Fruit fly (Drosophila melanogaster): Measurements from ENCODE around the gene btn.
A peak's percentile ranks its signal among the peaks of the same experiment; 100 is the strongest.

btn gene

dm6 chr3R:22635684-22636566, 49.5 kb upstream of the btn start (continued):
- no peak for TF ChIP-seq ab (GFP tag; optimal IDR thresholded peaks at IDR 0.05)
- TF ChIP-seq Deaf1 (tag; optimal IDR thresholded peaks at IDR 0.05) = peak; percentile 82
- no peak for TF ChIP-seq sens (GFP tag)
- TF ChIP-seq CG13624 (GFP tag; optimal IDR thresholded peaks at IDR 0.05) = no peak
- TF ChIP-seq chm (GFP tag; IDR thresholded peaks at IDR 0.05) = no peak
- TF ChIP-seq TFAM (GFP tag; optimal IDR thresholded peaks at IDR 0.05) = no peak
- no peak for TF ChIP-seq Fer1 (GFP tag; optimal IDR thresholded peaks at IDR 0.05)
- TF ChIP-seq CG10543 (GFP tag; optimal IDR thresholded peaks at IDR 0.05) = peak; percentile 47
- TF ChIP-seq Camta (GFP tag; optimal IDR thresholded peaks at IDR 0.05) = no peak
- TF ChIP-seq Adf1 (GFP tag; IDR thresholded peaks at IDR 0.05) = peak; percentile 26; the same call in 1 of the 2 replicates
- TF ChIP-seq Fer3 (tag; optimal IDR thresholded peaks at IDR 0.05) = no peak
- no peak for TF ChIP-seq ind (GFP tag; optimal IDR thresholded peaks at IDR 0.05)
- no peak for TF ChIP-seq unpg (GFP tag; optimal IDR thresholded peaks at IDR 0.05)
- peak; percentile 45 for TF ChIP-seq CG6765 (GFP tag; optimal IDR thresholded peaks at IDR 0.05)
- no peak for TF ChIP-seq pfk (GFP tag; optimal IDR thresholded peaks at IDR 0.05)
- no peak for TF ChIP-seq HHEX (GFP tag; optimal IDR thresholded peaks at IDR 0.05)
- peak; percentile 22 for TF ChIP-seq CG8359 (GFP tag; optimal IDR thresholded peaks at IDR 0.05; ENCODE audit: borderline replicate concordance)
- no peak for TF ChIP-seq fu2 (GFP tag; optimal IDR thresholded peaks at IDR 0.05)
- no peak for TF ChIP-seq Dfd (GFP tag; optimal IDR thresholded peaks at IDR 0.05)
- TF ChIP-seq tap (tag; optimal IDR thresholded peaks at IDR 0.05) = no peak
- TF ChIP-seq caup (GFP tag; optimal IDR thresholded peaks at IDR 0.05; ENCODE audit: severe bottlenecking) = no peak
- no peak for TF ChIP-seq CG32772 (GFP tag; IDR thresholded peaks at IDR 0.05)
- TF ChIP-seq CG15479 (GFP tag; optimal IDR thresholded peaks at IDR 0.05) = no peak
- no peak for TF ChIP-seq CG17612 (GFP tag; IDR thresholded peaks at IDR 0.05)
- TF ChIP-seq CG15601 (tag; optimal IDR thresholded peaks at IDR 0.05) = no peak
- no peak for TF ChIP-seq Doc3 (GFP tag; IDR thresholded peaks at IDR 0.05; ENCODE audit: partially characterized antibody)
- TF ChIP-seq Atf-2 (GFP tag; optimal IDR thresholded peaks at IDR 0.05) = no peak
- no peak for TF ChIP-seq CG4360 (GFP tag; IDR thresholded peaks at IDR 0.05)
- no peak for TF ChIP-seq NFAT (GFP tag; IDR thresholded peaks at IDR 0.05)
- TF ChIP-seq Dref (GFP tag; IDR thresholded peaks at IDR 0.05) = no peak
- no peak for TF ChIP-seq ewg (GFP tag; optimal IDR thresholded peaks at IDR 0.05)
- no peak for TF ChIP-seq gcm (GFP tag; optimal IDR thresholded peaks at IDR 0.05)
- TF ChIP-seq sd (tag; optimal IDR thresholded peaks at IDR 0.05) = peak; percentile 94
- no peak for TF ChIP-seq ttk (GFP tag; IDR thresholded peaks at IDR 0.05)
- no peak for TF ChIP-seq CG34224 (GFP tag; IDR thresholded peaks at IDR 0.05; ENCODE audit: partially characterized antibody)
- no peak; the same call in 2 of the 3 replicates for TF ChIP-seq zfh1 (GFP tag; IDR thresholded peaks at IDR 0.05)
- TF ChIP-seq YL-1 (GFP tag; optimal IDR thresholded peaks at IDR 0.05) = no peak
- no peak for TF ChIP-seq insv (GFP tag; optimal IDR thresholded peaks at IDR 0.05)
- no peak for TF ChIP-seq eve (GFP tag; optimal IDR thresholded peaks at IDR 0.05)
- TF ChIP-seq CG7271 (tag; optimal IDR thresholded peaks at IDR 0.05) = no peak

Data from whole organism, embryonic.